Worm (Caenorhabditis elegans): Measurements from ENCODE around the gene lipl-4.
A peak's percentile ranks its signal among the peaks of the same experiment; 100 is the strongest.

Gene lipl-4

ce11 chrV:6559105-6559504, 9.1 kb downstream of the lipl-4 start, which contains the start of gene spp-26:
Gene spp-26, minus strand, starts transcription at chrV:6559205.
- no peak for TF ChIP-seq hlh-26 (GFP tag; conservative IDR thresholded peaks at IDR 0.05)
- TF ChIP-seq lin-35 (GFP tag; optimal IDR thresholded peaks at IDR 0.05), result no peak
- TF ChIP-seq aptf-3 (GFP tag; IDR thresholded peaks at IDR 0.05), result no peak
- TF ChIP-seq madf-10 (tag; optimal IDR thresholded peaks at IDR 0.05), result no peak
- TF ChIP-seq let-526 (GFP tag; IDR thresholded peaks at IDR 0.05), result no peak
- TF ChIP-seq ztf-26 (tag; optimal IDR thresholded peaks at IDR 0.05), result no peak
- no peak for TF ChIP-seq ceh-27 (GFP tag; optimal IDR thresholded peaks at IDR 0.05)
- no peak for TF ChIP-seq Y95B8A.8 (GFP tag; IDR thresholded peaks at IDR 0.05)
- TF ChIP-seq hmg-20 (GFP tag; IDR thresholded peaks at IDR 0.05), result no peak
- no peak for TF ChIP-seq dox-1 (GFP tag; IDR thresholded peaks at IDR 0.05)
- no peak for TF ChIP-seq lin-26 (GFP tag; IDR thresholded peaks at IDR 0.05)
- TF ChIP-seq dpl-1 (GFP tag; optimal IDR thresholded peaks at IDR 0.05), result no peak
- TF ChIP-seq athp-1 (tag; optimal IDR thresholded peaks at IDR 0.05), result no peak
- no peak for TF ChIP-seq ccch-3 (GFP tag; optimal IDR thresholded peaks at IDR 0.05)

- TF ChIP-seq attf-5 (GFP tag; optimal IDR thresholded peaks at IDR 0.05) (peak; percentile 76), F52B5.7 (tag; optimal IDR thresholded peaks at IDR 0.05) (no peak), lsl-1 (GFP tag; optimal IDR thresholded peaks at IDR 0.05) (peak; percentile 43), ztf-25 (GFP tag; IDR thresholded peaks at IDR 0.05) (peak; percentile 78; the same call in 1 of the 2 replicates), sdz-38 (tag; optimal IDR thresholded peaks at IDR 0.05) (no peak), lin-26 (GFP tag; IDR thresholded peaks at IDR 0.05) (peak; percentile 94), ets-4 (GFP tag; optimal IDR thresholded peaks at IDR 0.05) (peak; percentile 60), B0261.1 (tag; optimal IDR thresholded peaks at IDR 0.05) (peak; percentile 77), ceh-100 (GFP tag; IDR thresholded peaks at IDR 0.05) (peak; percentile 49; the same call in 1 of the 2 replicates), rcor-1 (GFP tag; IDR thresholded peaks at IDR 0.05) (no peak), Y56A3A.18 (GFP tag; IDR thresholded peaks at IDR 0.05) (0 out of 2 replicates have a peak, but pooled peaks have one; percentile 24), K12H6.12 (tag; optimal IDR thresholded peaks at IDR 0.05) (no peak), Y67H2A.10 (GFP tag; conservative IDR thresholded peaks at IDR 0.05) (0 out of 2 replicates have a peak, but pooled peaks have one; percentile 19), ZK185.1 (tag; optimal IDR thresholded peaks at IDR 0.05; ENCODE audit: poor library complexity, severe bottlenecking) (peak; percentile 41), hlh-26 (GFP tag; conservative IDR thresholded peaks at IDR 0.05) (no peak), nhr-179 (tag; optimal IDR thresholded peaks at IDR 0.05) (no peak), C06A6.2 (GFP tag; conservative IDR thresholded peaks at IDR 0.05) (no peak), F23B12.7 (tag; optimal IDR thresholded peaks at IDR 0.05; ENCODE audit: insufficient read depth) (peak; percentile 57), K11D2.4 (GFP tag; IDR thresholded peaks at IDR 0.05) (no peak), madf-10 (tag; optimal IDR thresholded peaks at IDR 0.05) (peak; percentile 55), dox-1 (GFP tag; IDR thresholded peaks at IDR 0.05) (no peak), rec-8 (tag; optimal IDR thresholded peaks at IDR 0.05) (peak; percentile 69 to 81), ekl-4 (GFP tag; IDR thresholded peaks at IDR 0.05) (peak; percentile 64), xnd-1 (tag; optimal IDR thresholded peaks at IDR 0.05) (peak; percentile 1), gei-17 (GFP tag; optimal IDR thresholded peaks at IDR 0.05) (no peak), B0336.3 (GFP tag; IDR thresholded peaks at IDR 0.05) (no peak), cebp-1 (GFP tag; IDR thresholded peaks at IDR 0.05) (0 out of 2 replicates have a peak, but pooled peaks have one; percentile 45), cebp-1 (tag; optimal IDR thresholded peaks at IDR 0.05) (no peak), hrde-1 (tag; optimal IDR thresholded peaks at IDR 0.05; ENCODE audit: borderline replicate concordance) (peak; percentile 70), sptf-2 (GFP tag; optimal IDR thresholded peaks at IDR 0.05) (peak; percentile 90), somi-1 (GFP tag; optimal IDR thresholded peaks at IDR 0.05) (peak; percentile 49), ceh-91 (GFP tag; IDR thresholded peaks at IDR 0.05) (no peak), snpc-3.4 (tag; optimal IDR thresholded peaks at IDR 0.05) (peak; percentile 40), pbrm-1 (GFP tag; IDR thresholded peaks at IDR 0.05) (no peak), F55B11.4 (tag; optimal IDR thresholded peaks at IDR 0.05; ENCODE audit: borderline replicate concordance, insufficient read depth) (no peak), snpc-4 (GFP tag; optimal IDR thresholded peaks at IDR 0.05) (no peak), snpc-4 (tag; optimal IDR thresholded peaks at IDR 0.05) (no peak)
Measured at ce11 chrV:6559585-6559984, 9.6 kb downstream of the lipl-4 start.

Data from whole organism, young adult.